Worm (Caenorhabditis elegans): Measurements from ENCODE around the gene B0361.14.

DNA sequence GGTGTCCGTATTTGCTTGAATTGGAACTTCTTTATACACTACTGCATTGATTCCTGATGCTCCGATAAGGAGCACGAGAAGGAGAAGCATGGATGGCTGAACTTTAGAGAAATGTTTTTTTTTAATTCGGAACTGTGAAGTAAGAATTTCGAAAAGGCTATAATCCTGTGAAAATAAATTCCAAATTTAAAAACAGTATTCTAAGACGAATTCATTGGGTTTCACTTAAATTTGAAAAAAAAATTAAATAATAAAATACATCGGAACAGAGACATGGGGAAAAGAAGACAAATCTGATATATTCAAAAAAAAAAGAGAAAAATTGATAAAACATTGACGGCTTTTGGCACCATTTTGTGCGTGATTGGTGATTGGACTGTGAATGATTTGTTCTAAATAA is 13.5 kb downstream of the B0361.14 start, which contains the start of gene pho-5:
- TF ChIP-seq ztf-28 (GFP tag; IDR thresholded peaks at IDR 0.05) (no peak), lsy-27 (tag; optimal IDR thresholded peaks at IDR 0.05; ENCODE audit: borderline replicate concordance, insufficient read depth) (no peak), zim-3 (tag; optimal IDR thresholded peaks at IDR 0.05) (no peak), pha-4 (tag; optimal IDR thresholded peaks at IDR 0.05) (no peak), ceh-91 (GFP tag; IDR thresholded peaks at IDR 0.05) (no peak), ztf-26 (tag; optimal IDR thresholded peaks at IDR 0.05) (no peak), F10E7.11 (tag; optimal IDR thresholded peaks at IDR 0.05) (no peak), ets-4 (GFP tag; optimal IDR thresholded peaks at IDR 0.05) (no peak), dox-1 (GFP tag; IDR thresholded peaks at IDR 0.05) (no peak), lag-1 (GFP tag; IDR thresholded peaks at IDR 0.05) (no peak), F57A8.1 (GFP tag; optimal IDR thresholded peaks at IDR 0.05) (no peak)
